Worm (Caenorhabditis elegans) whole organism, L3 larva: Measurements from ENCODE around the gene lact-5.

ENCODE experiments used
- aly-2 ChIP-seq: fragments of 150-350 bp; optimal IDR thresholded peaks from 2 replicates; lab custom pipeline; 2014; ENCODE audit warnings: missing biosample characterization, missing genetic modification characterization
- ceh-82 ChIP-seq: fragments of 150-350 bp; optimal IDR thresholded peaks from 2 replicates; lab custom pipeline; 2014; ENCODE audit warnings: missing biosample characterization, missing genetic modification characterization
- lin-39 ChIP-seq: fragments of 150-350 bp; optimal IDR thresholded peaks from 2 replicates; lab custom pipeline; 2018; ENCODE audit warnings: missing biosample characterization, missing genetic modification reagents, missing genetic modification characterization
- mdl-1 ChIP-seq: fragments of 150-350 bp; optimal IDR thresholded peaks from 2 replicates; lab custom pipeline; 2014; ENCODE audit warnings: missing biosample characterization, missing genetic modification characterization
- nhr-11 ChIP-seq: fragments of 150-350 bp; optimal IDR thresholded peaks from 2 replicates; lab custom pipeline; 2014; ENCODE audit warnings: missing biosample characterization, missing genetic modification characterization
- nhr-43 ChIP-seq: sonication (generic microtip); optimal IDR thresholded peaks from 2 replicates; lab custom pipeline; 2016; ENCODE audit warnings: mild to moderate bottlenecking, missing genetic modification characterization, missing compliant biosample characterization; ENCODE audit not compliant: poor library complexity, severe bottlenecking
- nhr-76 ChIP-seq: fragments of 150-350 bp; sonication (generic microtip); optimal IDR thresholded peaks from 5 replicates; lab custom pipeline; 2014; ENCODE audit warnings: missing biosample characterization, missing genetic modification characterization
- pha-4 ChIP-seq: fragments of 150-350 bp; optimal IDR thresholded peaks from 2 replicates; lab custom pipeline; 2014; ENCODE audit warnings: missing biosample characterization, missing genetic modification reagents, missing genetic modification characterization
- pqm-1 ChIP-seq: fragments of 150-350 bp; optimal IDR thresholded peaks from 2 replicates; lab custom pipeline; 2017; ENCODE audit warnings: missing biosample characterization, missing genetic modification characterization, inconsistent platforms
- skn-1 ChIP-seq: fragments of 150-350 bp; optimal IDR thresholded peaks from 2 replicates; lab custom pipeline; 2014; ENCODE audit warnings: missing biosample characterization, missing genetic modification characterization
- snpc-4 ChIP-seq: fragments of 150-350 bp; optimal IDR thresholded peaks from 2 replicates; lab custom pipeline; 2014; ENCODE audit warnings: missing biosample characterization, missing genetic modification characterization
- unc-62 ChIP-seq: fragments of 150-350 bp; sonication (generic microtip); optimal IDR thresholded peaks from 4 replicates; lab custom pipeline; 2014; ENCODE audit warnings: missing biosample characterization, missing genetic modification reagents, missing genetic modification characterization

DNA sequence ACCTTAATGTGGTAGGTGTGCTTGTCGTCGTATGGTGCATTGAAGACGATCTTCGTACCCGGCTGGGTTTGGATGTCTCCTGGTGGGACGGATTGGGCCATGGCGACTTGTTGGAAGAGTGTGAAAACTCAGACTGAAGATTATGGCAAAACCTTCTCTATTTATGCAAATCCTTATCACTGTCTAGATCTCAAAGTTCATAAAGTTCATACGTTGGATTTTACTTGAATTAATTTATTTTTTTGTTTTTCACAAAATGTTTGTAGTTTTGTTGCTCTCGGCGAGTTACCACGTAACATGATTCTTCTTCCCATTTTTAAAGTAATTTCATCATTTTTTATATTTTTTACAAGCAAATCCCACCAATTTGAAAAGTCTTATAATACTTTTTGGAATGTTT lies 35.4 kb downstream of the lact-5 start, which contains the start of gene msp-3:
- no peak for TF ChIP-seq aly-2 (tag; lab: Kevin White, UChicago)
- TF ChIP-seq pha-4 (tag; lab: Kevin White, UChicago): no peak
- TF ChIP-seq pqm-1 (tag; lab: Kevin White, UChicago): no peak
- TF ChIP-seq ceh-82 (tag; lab: Kevin White, UChicago): no peak
- TF ChIP-seq snpc-4 (tag; lab: Kevin White, UChicago): no peak
- TF ChIP-seq unc-62: no peak
- no peak for TF ChIP-seq nhr-11 (tag; lab: Kevin White, UChicago)
- TF ChIP-seq nhr-43 (tag; lab: Kevin White, UChicago): no peak
- no peak for TF ChIP-seq lin-39 (tag; lab: Kevin White, UChicago)
- no peak for TF ChIP-seq mdl-1 (tag; lab: Kevin White, UChicago)
- no peak for TF ChIP-seq skn-1 (tag; lab: Kevin White, UChicago)
- no peak for TF ChIP-seq nhr-76
